Worm (Caenorhabditis elegans): ENCODE data around the gene F15D4.6.

Gene F15D4.6

ce11 chrII:13248886-13249285 lies at the start of gene F15D4.6:
Gene F15D4.6, plus strand, starts transcription at chrII:13249186.
- TF ChIP-seq ztf-11 (tag; optimal IDR thresholded peaks at IDR 0.05) (no peak), F37D6.2 (tag; optimal IDR thresholded peaks at IDR 0.05) (no peak), dpl-1 (GFP tag; optimal IDR thresholded peaks at IDR 0.05) (no peak), lin-29 (GFP tag; IDR thresholded peaks at IDR 0.05) (no peak), sdz-12 (GFP tag; optimal IDR thresholded peaks at IDR 0.05) (no peak), lin-1 (GFP tag; IDR thresholded peaks at IDR 0.05) (no peak), nhr-41 (GFP tag; IDR thresholded peaks at IDR 0.05) (no peak), ctbp-1 (GFP tag; IDR thresholded peaks at IDR 0.05) (no peak), ceh-20 (GFP tag; IDR thresholded peaks at IDR 0.05) (no peak), snpc-4 (tag; optimal IDR thresholded peaks at IDR 0.05) (no peak), nhr-111 (GFP tag; optimal IDR thresholded peaks at IDR 0.05) (no peak), saeg-2 (GFP tag; IDR thresholded peaks at IDR 0.05) (no peak), php-3 (GFP tag; IDR thresholded peaks at IDR 0.05) (no peak), dmd-8 (GFP tag; IDR thresholded peaks at IDR 0.05) (no peak), Y48G9A.11 (GFP tag; IDR thresholded peaks at IDR 0.05) (no peak), mdt-29 (GFP tag; IDR thresholded peaks at IDR 0.05) (no peak), zip-2 (tag; optimal IDR thresholded peaks at IDR 0.05) (no peak)

ce11 chrII:13199674-13200215 lies 49.2 kb upstream of the F15D4.6 start, which contains the start of gene btf-1:
Gene btf-1, plus strand, starts transcription at chrII:13200165.
- peak; percentile 21 for TF ChIP-seq nhr-48 (tag; optimal IDR thresholded peaks at IDR 0.05)
- TF ChIP-seq nhr-28 (tag; optimal IDR thresholded peaks at IDR 0.05), result peak; percentile 30
- TF ChIP-seq nhr-102 (tag; optimal IDR thresholded peaks at IDR 0.05), result peak; percentile 61
- no peak for TF ChIP-seq saeg-2 (GFP tag; IDR thresholded peaks at IDR 0.05)
- TF ChIP-seq egl-27 (tag; optimal IDR thresholded peaks at IDR 0.05), result no peak
- TF ChIP-seq php-3 (GFP tag; IDR thresholded peaks at IDR 0.05), result 0 out of 2 replicates have a peak, but pooled peaks have one; percentile 32
- no peak for TF ChIP-seq lin-29 (GFP tag; IDR thresholded peaks at IDR 0.05)
- peak; percentile 50; the same call in 1 of the 2 replicates for TF ChIP-seq dmd-9 (GFP tag; IDR thresholded peaks at IDR 0.05)
- no peak for TF ChIP-seq mxl-2 (GFP tag; conservative IDR thresholded peaks at IDR 0.05)
- TF ChIP-seq D1046.2 (GFP tag; IDR thresholded peaks at IDR 0.05), result no peak
- TF ChIP-seq ZK546.5 (tag; optimal IDR thresholded peaks at IDR 0.05), result no peak
- TF ChIP-seq egl-43 (GFP tag; IDR thresholded peaks at IDR 0.05), result 0 out of 2 replicates have a peak, but pooled peaks have one; percentile 38
- peak; percentile 20 for TF ChIP-seq spr-3 (GFP tag; optimal IDR thresholded peaks at IDR 0.05)
- TF ChIP-seq zip-2 (tag; optimal IDR thresholded peaks at IDR 0.05), result peak; percentile 70
- TF ChIP-seq nhr-10 (tag; optimal IDR thresholded peaks at IDR 0.05), result no peak
- TF ChIP-seq zfp-3 (GFP tag; conservative IDR thresholded peaks at IDR 0.05), result peak; percentile 72
- peak; percentile 61 for TF ChIP-seq fkh-10 (GFP tag; optimal IDR thresholded peaks at IDR 0.05)
- 0 out of 2 replicates have a peak, but pooled peaks have one; percentile 37 for TF ChIP-seq tra-1 (GFP tag; IDR thresholded peaks at IDR 0.05)
- no peak for TF ChIP-seq nhr-237 (tag; optimal IDR thresholded peaks at IDR 0.05)
- TF ChIP-seq hlh-11 (tag; optimal IDR thresholded peaks at IDR 0.05), result peak; percentile 60
- TF ChIP-seq daf-19 (GFP tag; conservative IDR thresholded peaks at IDR 0.05), result no peak
- TF ChIP-seq duxl-1 (tag; optimal IDR thresholded peaks at IDR 0.05; ENCODE audit: poor library complexity), result peak; percentile 78
- TF ChIP-seq F44E2.7 (GFP tag; IDR thresholded peaks at IDR 0.05), result no peak
- peak in 1 of 2 experiments; percentile 37 for TF ChIP-seq mdl-1 (tag; optimal IDR thresholded peaks at IDR 0.05)
- TF ChIP-seq nhr-25 (tag; optimal IDR thresholded peaks at IDR 0.05; ENCODE audit: borderline replicate concordance, insufficient read depth), result peak; percentile 76
- TF ChIP-seq snpc-4 (tag; optimal IDR thresholded peaks at IDR 0.05), result peak; percentile 16
- peak; percentile 0 for TF ChIP-seq lin-15B (tag; optimal IDR thresholded peaks at IDR 0.05)
- TF ChIP-seq pha-4 (GFP tag; IDR thresholded peaks at IDR 0.05), result peak; percentile 50; the same call in 1 of the 2 replicates
- TF ChIP-seq pha-4 (tag; optimal IDR thresholded peaks at IDR 0.05), result no peak
- TF ChIP-seq madf-9 (GFP tag; conservative IDR thresholded peaks at IDR 0.05), result 0 out of 2 replicates have a peak, but pooled peaks have one; percentile 4
- TF ChIP-seq lin-13 (GFP tag; optimal IDR thresholded peaks at IDR 0.05), result peak; percentile 43
- TF ChIP-seq snpc-1.2 (GFP tag; IDR thresholded peaks at IDR 0.05), result 0 out of 2 replicates have a peak, but pooled peaks have one; percentile 17
- TF ChIP-seq F37D6.2 (tag; optimal IDR thresholded peaks at IDR 0.05), result peak; percentile 52
- no peak for TF ChIP-seq nhr-76 (tag; optimal IDR thresholded peaks at IDR 0.05)
- peak; percentile 16 for TF ChIP-seq nhr-6 (tag; optimal IDR thresholded peaks at IDR 0.05)
- TF ChIP-seq gei-8 (GFP tag; optimal IDR thresholded peaks at IDR 0.05), result peak; percentile 9
- peak; percentile 42 for TF ChIP-seq fos-1 (tag; optimal IDR thresholded peaks at IDR 0.05)
- TF ChIP-seq dmd-6 (GFP tag; IDR thresholded peaks at IDR 0.05), result peak; percentile 38

All from whole organism, L4 larva.